Worm (Caenorhabditis elegans): ENCODE results near the gene nlp-80.

nlp-80 gene

DNA sequence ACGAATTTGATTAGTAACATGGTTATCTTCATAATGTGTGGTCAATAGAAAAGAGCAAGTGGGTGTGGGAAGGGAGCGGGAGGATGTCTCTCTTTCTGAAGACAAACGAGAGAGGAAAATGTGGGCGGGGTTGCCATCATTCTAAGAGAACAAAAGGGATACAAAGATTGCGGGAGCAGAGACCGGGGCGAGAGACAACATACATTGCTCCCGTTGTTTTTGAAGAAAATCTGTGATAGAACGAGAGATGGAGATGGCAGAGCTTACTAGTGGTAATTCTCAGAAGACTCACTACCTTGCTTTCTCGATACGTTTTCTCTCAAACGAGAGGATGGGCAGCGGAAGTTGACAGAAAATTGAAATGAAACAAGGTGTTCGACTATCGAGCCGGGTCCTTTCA lies 7.9 kb upstream of the nlp-80 start:
- TF ChIP-seq drap-1 (GFP tag; optimal IDR thresholded peaks at IDR 0.05) (no peak), unc-120 (tag; optimal IDR thresholded peaks at IDR 0.05; ENCODE audit: poor library complexity, severe bottlenecking) (peak; percentile 36), snpc-4 (tag; optimal IDR thresholded peaks at IDR 0.05) (no peak)

- TF ChIP-seq unc-120 (tag; optimal IDR thresholded peaks at IDR 0.05; ENCODE audit: poor library complexity, severe bottlenecking), result no peak
- no peak for TF ChIP-seq zip-8 (tag; optimal IDR thresholded peaks at IDR 0.05)
- no peak for TF ChIP-seq nhr-2 (tag; optimal IDR thresholded peaks at IDR 0.05)
- no peak for TF ChIP-seq ceh-83 (GFP tag; optimal IDR thresholded peaks at IDR 0.05)
- no peak for TF ChIP-seq nhr-237 (tag; optimal IDR thresholded peaks at IDR 0.05)
- no peak for TF ChIP-seq nhr-76 (tag; optimal IDR thresholded peaks at IDR 0.05)
- TF ChIP-seq sem-2 (GFP tag; optimal IDR thresholded peaks at IDR 0.05), result no peak
Measured at ce11 chrV:11071453-11071852, 6.0 kb upstream of the nlp-80 start.

DNA sequence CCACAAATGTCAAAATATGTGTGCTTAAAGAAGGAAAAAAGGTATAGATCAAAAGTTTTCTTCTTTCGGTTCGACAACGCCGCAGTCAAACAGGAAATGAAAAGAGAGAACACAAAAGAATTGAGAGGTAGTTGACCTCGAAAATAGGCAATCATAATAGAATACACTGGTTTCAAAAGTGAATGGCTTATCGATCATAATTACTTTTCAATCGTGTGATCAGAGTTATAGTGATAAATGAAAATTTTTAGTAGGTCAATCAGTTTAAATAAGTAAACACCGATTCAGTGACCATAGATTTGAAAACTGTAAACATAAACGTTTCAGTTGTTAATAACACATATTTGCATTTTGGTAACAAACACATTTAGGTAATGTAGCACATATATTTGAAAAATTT lies 5.0 kb upstream of the nlp-80 start:
- no peak for TF ChIP-seq sem-2 (GFP tag; optimal IDR thresholded peaks at IDR 0.05)
- TF ChIP-seq elt-3 (tag; optimal IDR thresholded peaks at IDR 0.05), result no peak
- TF ChIP-seq mep-1 (tag; optimal IDR thresholded peaks at IDR 0.05), result no peak

DNA sequence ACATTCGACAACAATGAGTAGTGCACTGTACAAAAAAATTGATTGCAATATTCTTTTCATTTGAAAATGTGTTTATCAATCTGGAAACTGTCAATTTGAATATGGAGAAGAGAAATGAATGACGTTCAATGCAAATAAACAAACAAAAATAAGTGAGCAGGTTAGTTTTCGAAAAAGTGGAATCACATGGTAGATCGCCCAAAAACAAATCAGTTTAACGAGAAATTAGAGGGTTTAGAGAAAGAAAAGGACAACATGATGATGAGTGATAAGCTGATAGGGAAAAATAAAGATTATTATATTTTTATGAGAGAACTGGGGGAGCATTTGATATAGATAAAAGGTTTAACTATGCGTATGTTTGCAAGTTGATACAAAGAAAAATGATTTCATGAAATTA lies 3.9 kb upstream of the nlp-80 start, which contains the start of gene T04C12.8:
Gene T04C12.8 (minus strand): TSS at position 82 of the 400 bp plus-strand sequence.
- TF ChIP-seq drap-1 (GFP tag; optimal IDR thresholded peaks at IDR 0.05), result no peak
- TF ChIP-seq mep-1 (tag; optimal IDR thresholded peaks at IDR 0.05), result no peak
- no peak for TF ChIP-seq mab-5 (tag; optimal IDR thresholded peaks at IDR 0.05)
- TF ChIP-seq flh-1 (GFP tag; optimal IDR thresholded peaks at IDR 0.05), result no peak
- no peak for TF ChIP-seq sem-2 (GFP tag; optimal IDR thresholded peaks at IDR 0.05)
- TF ChIP-seq hlh-1 (tag; optimal IDR thresholded peaks at IDR 0.05), result no peak
- no peak for TF ChIP-seq tbx-8 (GFP tag; optimal IDR thresholded peaks at IDR 0.05)
- no peak for TF ChIP-seq nhr-2 (tag; optimal IDR thresholded peaks at IDR 0.05)
- TF ChIP-seq elt-1 (tag; optimal IDR thresholded peaks at IDR 0.05; ENCODE audit: borderline replicate concordance, insufficient read depth), result no peak
- no peak for TF ChIP-seq ztf-11 (tag; optimal IDR thresholded peaks at IDR 0.05)
- no peak for TF ChIP-seq M03D4.4 (tag; optimal IDR thresholded peaks at IDR 0.05)
- TF ChIP-seq ces-1 (GFP tag; optimal IDR thresholded peaks at IDR 0.05), result no peak
- no peak for TF ChIP-seq lin-32 (GFP tag; optimal IDR thresholded peaks at IDR 0.05)
- no peak for TF ChIP-seq sptf-1 (tag; optimal IDR thresholded peaks at IDR 0.05)
- TF ChIP-seq lsy-2 (tag; optimal IDR thresholded peaks at IDR 0.05), result no peak
- no peak for TF ChIP-seq ceh-43 (GFP tag; optimal IDR thresholded peaks at IDR 0.05)

ce11 chrV:11063115-11063514 lies 2.3 kb downstream of the nlp-80 start, which contains the start of gene T04C12.9:
Gene T04C12.9 (minus strand): TSS chrV:11063215.
- TF ChIP-seq drap-1 (GFP tag; optimal IDR thresholded peaks at IDR 0.05) (no peak), snpc-4 (tag; optimal IDR thresholded peaks at IDR 0.05) (no peak), zip-8 (tag; optimal IDR thresholded peaks at IDR 0.05) (no peak), unc-39 (tag; optimal IDR thresholded peaks at IDR 0.05) (no peak), nhr-76 (tag; optimal IDR thresholded peaks at IDR 0.05) (no peak), ces-1 (GFP tag; optimal IDR thresholded peaks at IDR 0.05) (no peak), elt-1 (tag; optimal IDR thresholded peaks at IDR 0.05; ENCODE audit: borderline replicate concordance, insufficient read depth) (no peak), unc-120 (tag; optimal IDR thresholded peaks at IDR 0.05; ENCODE audit: poor library complexity, severe bottlenecking) (no peak), ham-2 (GFP tag; optimal IDR thresholded peaks at IDR 0.05) (no peak)

DNA sequence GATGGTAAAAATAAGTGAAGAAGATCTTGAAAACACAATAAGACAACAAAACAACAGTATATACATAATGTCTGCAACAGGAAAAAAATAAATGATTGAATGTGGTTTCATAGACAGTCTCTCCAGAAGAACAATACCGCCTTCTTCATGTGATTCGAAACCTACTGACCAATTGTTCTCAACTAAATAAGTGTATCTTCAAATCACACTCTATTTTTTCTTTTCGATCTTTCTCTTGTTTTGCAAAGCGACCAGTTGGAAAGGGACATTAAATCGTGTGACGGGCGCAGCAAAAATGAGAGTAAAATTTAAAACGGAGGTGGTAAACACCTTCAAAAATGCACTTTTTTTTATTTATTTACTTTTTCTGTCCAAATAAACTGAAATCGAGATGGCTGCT lies 3.5 kb downstream of the nlp-80 start:
- no peak for TF ChIP-seq mab-5 (tag; optimal IDR thresholded peaks at IDR 0.05)
- no peak for TF ChIP-seq ceh-39 (tag; optimal IDR thresholded peaks at IDR 0.05)
- no peak for TF ChIP-seq pha-4 (tag; optimal IDR thresholded peaks at IDR 0.05)
- no peak for TF ChIP-seq unc-39 (tag; optimal IDR thresholded peaks at IDR 0.05)
- no peak for TF ChIP-seq mep-1 (tag; optimal IDR thresholded peaks at IDR 0.05)
- no peak for TF ChIP-seq drap-1 (GFP tag; optimal IDR thresholded peaks at IDR 0.05)
- TF ChIP-seq blmp-1 (tag; optimal IDR thresholded peaks at IDR 0.05), result no peak
- no peak for TF ChIP-seq unc-62 (GFP tag; optimal IDR thresholded peaks at IDR 0.05)
- no peak for TF ChIP-seq lsy-2 (tag; optimal IDR thresholded peaks at IDR 0.05)
- TF ChIP-seq elt-3 (tag; optimal IDR thresholded peaks at IDR 0.05), result no peak
- TF ChIP-seq sem-2 (GFP tag; optimal IDR thresholded peaks at IDR 0.05), result no peak
- TF ChIP-seq lin-13 (tag; optimal IDR thresholded peaks at IDR 0.05), result no peak

Measured in whole organism, mixed stage, embryonic.